Worm (Caenorhabditis elegans) whole organism, young adult: ENCODE measurements around the gene pqn-25.

Source experiments
- B0336.3 ChIP-seq: fragments of 200-800 bp; sonication (Bioruptor generic); IDR thresholded peaks from 2 replicates; pipeline ENCODE4 v1.3.6; 2022; ENCODE audit warnings: missing genetic modification characterization, missing compliant biosample characterization
- F39B2.1 ChIP-seq: fragments of 200-800 bp; sonication (Bioruptor generic); IDR thresholded peaks from 2 replicates; pipeline ENCODE4 v1.3.6; 2022; ENCODE audit warnings: missing genetic modification reagents, missing genetic modification characterization, missing compliant biosample characterization
- F49E8.2 ChIP-seq: sonication (generic microtip); optimal IDR thresholded peaks from 3 replicates; lab custom pipeline; 2017; ENCODE audit warnings: missing genetic modification characterization, mild to moderate bottlenecking, missing compliant biosample characterization, antibody characterized with exemption, moderate library complexity; ENCODE audit not compliant: insufficient read depth
- F57A8.1 ChIP-seq: fragments of 200-800 bp; sonication (Bioruptor generic); optimal IDR thresholded peaks from 2 replicates; lab custom pipeline; 2018; ENCODE audit warnings: mild to moderate bottlenecking, missing genetic modification characterization, moderate library complexity, missing compliant biosample characterization
- F57C9.4 ChIP-seq: sonication (generic microtip); optimal IDR thresholded peaks from 2 replicates; lab custom pipeline; 2017; ENCODE audit warnings: mild to moderate bottlenecking, missing genetic modification characterization, missing compliant biosample characterization
- T26A5.8 ChIP-seq: sonication (generic microtip); optimal IDR thresholded peaks from 2 replicates; lab custom pipeline; 2016; ENCODE audit warnings: missing genetic modification characterization, missing compliant biosample characterization
- ZK185.1 ChIP-seq: sonication (generic microtip); optimal IDR thresholded peaks from 2 replicates; lab custom pipeline; 2016; ENCODE audit warnings: mild to moderate bottlenecking, missing genetic modification characterization, missing compliant biosample characterization; ENCODE audit not compliant: poor library complexity, severe bottlenecking
- akir-1 ChIP-seq: fragments of 200-800 bp; sonication (Bioruptor generic); optimal IDR thresholded peaks from 2 replicates; lab custom pipeline; 2018; ENCODE audit warnings: mild to moderate bottlenecking, missing genetic modification characterization, moderate library complexity, missing compliant biosample characterization
- aptf-3 ChIP-seq: fragments of 200-800 bp; sonication (Bioruptor generic); IDR thresholded peaks from 2 replicates; pipeline ENCODE4 v1.3.6; 2022; ENCODE audit warnings: missing genetic modification characterization, missing compliant biosample characterization
- attf-3 ChIP-seq: fragments of 200-800 bp; sonication (Bioruptor generic); conservative IDR thresholded peaks from 2 replicates; pipeline ENCODE4 v1.3.6; 2022; ENCODE audit warnings: missing genetic modification reagents, missing genetic modification characterization, missing compliant biosample characterization
- attf-5 ChIP-seq: fragments of 200-800 bp; sonication (Bioruptor generic); optimal IDR thresholded peaks from 2 replicates; lab custom pipeline; 2018; ENCODE audit warnings: mild to moderate bottlenecking, missing genetic modification characterization, missing compliant biosample characterization
- bed-1 ChIP-seq: fragments of 200-800 bp; sonication (Bioruptor generic); IDR thresholded peaks from 2 replicates; pipeline ENCODE4 v1.3.6; 2022; ENCODE audit warnings: missing genetic modification reagents, missing genetic modification characterization, missing compliant biosample characterization
- ceh-27 ChIP-seq: fragments of 200-800 bp; sonication (Bioruptor generic); optimal IDR thresholded peaks from 2 replicates; lab custom pipeline; 2018; ENCODE audit warnings: mild to moderate bottlenecking, missing genetic modification characterization, moderate library complexity, missing compliant biosample characterization
- ceh-58 ChIP-seq: fragments of 200-800 bp; sonication (Bioruptor generic); IDR thresholded peaks from 2 replicates; pipeline ENCODE4 v1.3.6; 2022; ENCODE audit warnings: missing genetic modification characterization, missing compliant biosample characterization
- die-1 ChIP-seq: sonication (generic microtip); optimal IDR thresholded peaks from 2 replicates; lab custom pipeline; 2016; ENCODE audit warnings: missing genotype, mild to moderate bottlenecking, missing genetic modification characterization, missing compliant biosample characterization
- efl-1 ChIP-seq: fragments of 150-350 bp; optimal IDR thresholded peaks from 2 replicates; lab custom pipeline; 2014; ENCODE audit warnings: missing biosample characterization, missing genetic modification reagents, missing genetic modification characterization
- egl-18 ChIP-seq: fragments of 200-800 bp; sonication (Bioruptor generic); IDR thresholded peaks from 2 replicates; pipeline ENCODE4 v1.3.6; 2022; ENCODE audit warnings: missing genetic modification reagents, missing genetic modification characterization, missing compliant biosample characterization
- egrh-3 ChIP-seq: fragments of 200-800 bp; sonication (Bioruptor generic); IDR thresholded peaks from 2 replicates; pipeline ENCODE4 v1.3.6; 2022; ENCODE audit warnings: missing genetic modification reagents, missing genetic modification characterization, missing compliant biosample characterization
- him-1 ChIP-seq: sonication (generic microtip); optimal IDR thresholded peaks from 2 replicates; lab custom pipeline; 2016; ENCODE audit warnings: missing genotype, missing genetic modification reagents, missing genetic modification characterization, missing compliant biosample characterization
- hlh-26 ChIP-seq: fragments of 200-800 bp; sonication (Bioruptor generic); conservative IDR thresholded peaks from 2 replicates; pipeline ENCODE4 v1.3.6; 2022; ENCODE audit warnings: missing genetic modification reagents, missing genetic modification characterization, missing compliant biosample characterization
- let-607 ChIP-seq, 2 experiments: fragments of 200-800 bp in 1 of 2; sonication (Bioruptor generic) in 1 of 2; sonication (generic microtip) in 1 of 2; optimal IDR thresholded peaks; 2 replicates each; lab custom pipeline; 2016 to 2018; ENCODE audit warnings: mild to moderate bottlenecking in 2 of 2, missing compliant biosample characterization in 2 of 2, missing genetic modification characterization in 2 of 2, moderate library complexity in 2 of 2, missing genotype in 1 of 2
- lin-54 ChIP-seq: fragments of 200-800 bp; sonication (Bioruptor generic); optimal IDR thresholded peaks from 2 replicates; lab custom pipeline; 2018; ENCODE audit warnings: mild to moderate bottlenecking, missing genetic modification characterization, missing compliant biosample characterization
- lsl-1 ChIP-seq: fragments of 200-800 bp; sonication (Bioruptor generic); optimal IDR thresholded peaks from 2 replicates; lab custom pipeline; 2018; ENCODE audit warnings: mild to moderate bottlenecking, missing genetic modification characterization, moderate library complexity, missing compliant biosample characterization
- madf-10 ChIP-seq: sonication (generic microtip); optimal IDR thresholded peaks from 2 replicates; lab custom pipeline; 2016; ENCODE audit warnings: mild to moderate bottlenecking, missing genetic modification characterization, missing compliant biosample characterization
- madf-8 ChIP-seq: fragments of 200-800 bp; sonication (Bioruptor generic); conservative IDR thresholded peaks from 2 replicates; pipeline ENCODE4 v1.3.6; 2022; ENCODE audit warnings: missing genetic modification reagents, missing genetic modification characterization, missing compliant biosample characterization
- mcd-1 ChIP-seq: fragments of 200-800 bp; sonication (Bioruptor generic); IDR thresholded peaks from 2 replicates; pipeline ENCODE4 v1.3.6; 2022; ENCODE audit warnings: missing genetic modification reagents, missing genetic modification characterization, missing compliant biosample characterization
- mes-4 ChIP-seq: sonication (generic microtip); optimal IDR thresholded peaks from 2 replicates; lab custom pipeline; 2016; ENCODE audit warnings: missing genotype, missing genetic modification characterization, missing compliant biosample characterization
- nfya-1 ChIP-seq: sonication (generic microtip); optimal IDR thresholded peaks from 2 replicates; lab custom pipeline; 2017; ENCODE audit warnings: antibody characterized with exemption, missing compliant biosample characterization, missing genetic modification characterization, borderline replicate concordance; ENCODE audit not compliant: insufficient read depth
- nfya-2 ChIP-seq: fragments of 200-800 bp; sonication (Bioruptor generic); IDR thresholded peaks from 2 replicates; pipeline ENCODE4 v1.3.6; 2022; ENCODE audit warnings: missing genetic modification reagents, missing genetic modification characterization, missing compliant biosample characterization
- nfyb-1 ChIP-seq: fragments of 200-800 bp; sonication (Bioruptor generic); IDR thresholded peaks from 2 replicates; pipeline ENCODE4 v1.3.6; 2022; ENCODE audit warnings: missing genetic modification reagents, missing genetic modification characterization, missing compliant biosample characterization
- nhr-80 ChIP-seq: sonication (generic microtip); optimal IDR thresholded peaks from 2 replicates; lab custom pipeline; 2016; ENCODE audit warnings: missing genetic modification characterization, missing compliant biosample characterization
- repo-1 ChIP-seq: sonication (generic microtip); optimal IDR thresholded peaks from 2 replicates; lab custom pipeline; 2017; ENCODE audit warnings: mild to moderate bottlenecking, missing genetic modification characterization, missing compliant biosample characterization
- sdz-38 ChIP-seq: sonication (generic microtip); optimal IDR thresholded peaks from 2 replicates; lab custom pipeline; 2016; ENCODE audit warnings: missing genotype, missing genetic modification characterization, missing compliant biosample characterization
- snpc-1.3 ChIP-seq: sonication (generic microtip); optimal IDR thresholded peaks from 2 replicates; lab custom pipeline; 2017; ENCODE audit warnings: missing genetic modification characterization, mild to moderate bottlenecking, missing compliant biosample characterization, antibody characterized with exemption, moderate library complexity, missing genotype, missing genetic modification reagents; ENCODE audit not compliant: insufficient read depth
- sptf-2 ChIP-seq: fragments of 200-800 bp; sonication (Bioruptor generic); optimal IDR thresholded peaks from 2 replicates; lab custom pipeline; 2018; ENCODE audit warnings: mild to moderate bottlenecking, missing genetic modification characterization, missing compliant biosample characterization
- tbx-9 ChIP-seq: sonication (generic microtip); optimal IDR thresholded peaks from 2 replicates; lab custom pipeline; 2016; ENCODE audit warnings: borderline replicate concordance, missing genetic modification characterization, inconsistent platforms, missing compliant biosample characterization
- xnd-1 ChIP-seq: sonication (generic microtip); optimal IDR thresholded peaks from 2 replicates; lab custom pipeline; 2016; ENCODE audit warnings: missing genotype, missing genetic modification reagents, missing genetic modification characterization, missing compliant biosample characterization
- ztf-28 ChIP-seq: fragments of 200-800 bp; sonication (Bioruptor generic); IDR thresholded peaks from 2 replicates; pipeline ENCODE4 v1.3.6; 2022; ENCODE audit warnings: missing genetic modification reagents, missing genetic modification characterization, missing compliant biosample characterization
- ztf-6 ChIP-seq: fragments of 200-800 bp; sonication (Bioruptor generic); IDR thresholded peaks from 2 replicates; pipeline ENCODE4 v1.3.6; 2022; ENCODE audit warnings: missing genetic modification reagents, missing genetic modification characterization, missing compliant biosample characterization

pqn-25 gene

DNA sequence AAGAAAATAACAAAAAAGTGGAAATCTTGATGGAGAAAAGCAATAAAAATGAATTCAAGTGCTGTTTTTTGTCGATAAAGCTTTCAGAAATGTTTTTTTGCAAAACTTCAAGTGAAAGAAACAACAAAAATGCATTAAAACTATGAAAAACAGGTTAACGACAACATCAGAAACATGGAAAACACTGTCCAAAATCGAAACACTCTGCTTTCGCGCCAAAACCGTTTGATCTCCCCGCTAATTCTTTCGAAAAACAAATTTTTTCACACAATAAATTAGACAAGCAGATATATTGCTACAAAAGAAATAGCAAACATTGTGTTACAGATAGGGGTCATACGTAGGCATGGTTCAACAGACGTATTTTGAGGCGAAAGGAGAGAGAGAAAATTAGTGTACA is 29.4 kb upstream of the pqn-25 start (continued):
- TF ChIP-seq attf-3: no peak
- no peak for TF ChIP-seq hlh-26 (GFP tag; lab: Robert Waterston, UW)
- peak; percentile 6 for TF ChIP-seq xnd-1 (tag; lab: Kevin White, UChicago)
- no peak for TF ChIP-seq let-607 (tag; optimal IDR thresholded peaks at IDR 0.05; lab: Kevin White, UChicago)
- TF ChIP-seq nfya-1 (tag; lab: Kevin White, UChicago): no peak
- no peak for TF ChIP-seq F57C9.4 (tag; lab: Kevin White, UChicago)
- no peak for TF ChIP-seq die-1 (tag; lab: Kevin White, UChicago)
- TF ChIP-seq ztf-28 (GFP tag; lab: Robert Waterston, UW): no peak
- TF ChIP-seq mes-4: no peak
- TF ChIP-seq T26A5.8 (tag; lab: Kevin White, UChicago): no peak
- TF ChIP-seq egl-18 (GFP tag; lab: Robert Waterston, UW): no peak
- TF ChIP-seq F49E8.2 (tag; lab: Kevin White, UChicago): peak; percentile 67

DNA sequence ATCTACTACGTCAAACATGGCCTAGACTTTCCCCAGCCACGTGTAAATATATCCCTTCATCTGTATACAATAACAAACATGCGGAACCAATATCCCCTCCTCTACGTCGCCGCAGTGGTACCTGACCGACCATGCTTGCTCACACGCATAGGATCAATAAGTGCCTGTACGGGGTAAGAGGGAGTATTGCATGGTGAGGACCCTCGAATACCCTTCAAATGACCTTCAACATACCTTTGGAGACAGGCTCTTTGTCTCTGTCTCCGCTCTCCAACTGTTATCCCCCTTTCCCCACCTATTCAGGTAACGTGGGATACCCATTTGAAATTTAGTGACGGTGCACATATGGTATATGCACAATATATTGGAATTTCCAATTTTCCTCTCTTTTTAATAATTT is 13.6 kb upstream of the pqn-25 start, which contains the start of gene dex-1:
TSS of gene dex-1 (plus strand) at position 132 of the 400 bp plus-strand sequence.
- TF ChIP-seq sdz-38 (tag; lab: Kevin White, UChicago) (no peak), akir-1 (GFP tag; lab: Kevin White, UChicago) (no peak), F49E8.2 (tag; lab: Kevin White, UChicago) (no peak), F39B2.1 (GFP tag; lab: Robert Waterston, UW) (no peak), egrh-3 (GFP tag; lab: Robert Waterston, UW) (no peak), ZK185.1 (tag; lab: Kevin White, UChicago) (no peak), madf-8 (GFP tag; lab: Robert Waterston, UW) (no peak), lsl-1 (GFP tag; lab: Kevin White, UChicago) (no peak), nhr-80 (tag; lab: Kevin White, UChicago) (no peak), aptf-3 (no peak), attf-5 (no peak), mcd-1 (GFP tag; lab: Robert Waterston, UW) (no peak), attf-3 (no peak), B0336.3 (GFP tag; lab: Robert Waterston, UW) (no peak), lin-54 (GFP tag; lab: Kevin White, UChicago) (no peak), him-1 (tag; lab: Kevin White, UChicago) (no peak), tbx-9 (no peak), efl-1 (GFP tag; lab: Kevin White, UChicago) (no peak), snpc-1.3 (tag; lab: Kevin White, UChicago) (no peak), mes-4 (no peak)

DNA sequence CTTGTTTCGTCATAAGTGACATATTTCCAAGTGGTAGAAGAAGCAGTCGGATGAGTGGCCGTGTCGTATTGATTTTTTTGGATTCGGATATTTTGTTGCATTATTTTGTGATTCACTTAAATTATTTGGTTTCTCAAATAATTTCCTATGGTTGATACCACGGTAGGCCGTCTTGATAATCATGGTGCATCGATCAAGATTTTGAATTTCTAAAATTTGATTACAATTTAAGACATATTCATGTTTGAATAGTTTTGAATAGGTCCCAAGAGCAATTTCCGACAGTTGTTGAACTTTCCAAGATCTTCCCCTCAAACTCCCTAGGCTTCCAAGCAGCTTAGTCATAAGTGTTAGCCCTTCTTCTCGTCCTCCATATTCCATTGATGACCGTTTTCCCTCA is 9.5 kb upstream of the pqn-25 start, which contains the start of gene D1044.4:
TSS of gene D1044.4 (minus strand) at position 101 of the 400 bp plus-strand sequence.
- TF ChIP-seq ceh-58 (GFP tag; lab: Robert Waterston, UW): no peak
- TF ChIP-seq madf-10 (tag; lab: Kevin White, UChicago): no peak
- no peak for TF ChIP-seq nfya-2 (GFP tag; lab: Robert Waterston, UW)
- no peak for TF ChIP-seq bed-1
- TF ChIP-seq sptf-2 (GFP tag; lab: Kevin White, UChicago): no peak
- TF ChIP-seq nhr-80 (tag; lab: Kevin White, UChicago): no peak
- no peak for TF ChIP-seq ceh-27 (GFP tag; lab: Kevin White, UChicago)
- TF ChIP-seq nfyb-1 (GFP tag; lab: Robert Waterston, UW): no peak
- TF ChIP-seq him-1 (tag; lab: Kevin White, UChicago): no peak
- no peak for TF ChIP-seq repo-1 (tag; lab: Kevin White, UChicago)
- no peak for TF ChIP-seq F57A8.1 (GFP tag; lab: Kevin White, UChicago)
- TF ChIP-seq ztf-6 (GFP tag; lab: Robert Waterston, UW): no peak
